Worm (Caenorhabditis elegans) whole organism, young adult: ENCODE results near the gene ani-3.

Experiments used
- B0336.3 ChIP-seq: fragments of 200-800 bp; sonication (Bioruptor generic); IDR thresholded peaks from 2 replicates; pipeline ENCODE4 v1.3.6; 2022; ENCODE audit warnings: missing genetic modification characterization, missing compliant biosample characterization
- D2030.7 ChIP-seq: fragments of 200-800 bp; sonication (Bioruptor generic); IDR thresholded peaks from 2 replicates; pipeline ENCODE4 v1.3.6; 2022; ENCODE audit warnings: missing genetic modification reagents, missing genetic modification characterization, missing compliant biosample characterization
- F22D6.2 ChIP-seq: sonication (generic microtip); optimal IDR thresholded peaks from 2 replicates; lab custom pipeline; 2016; ENCODE audit warnings: mild to moderate bottlenecking, missing genetic modification characterization, missing compliant biosample characterization
- F33H1.4 ChIP-seq: fragments of 200-800 bp; sonication (Bioruptor generic); IDR thresholded peaks from 2 replicates; pipeline ENCODE4 v1.3.6; 2022; ENCODE audit warnings: missing genetic modification reagents, missing genetic modification characterization, missing compliant biosample characterization
- F49E8.2 ChIP-seq: sonication (generic microtip); optimal IDR thresholded peaks from 3 replicates; lab custom pipeline; 2017; ENCODE audit warnings: missing genetic modification characterization, mild to moderate bottlenecking, missing compliant biosample characterization, antibody characterized with exemption, moderate library complexity; ENCODE audit not compliant: insufficient read depth
- K11D2.4 ChIP-seq: fragments of 200-800 bp; sonication (Bioruptor generic); IDR thresholded peaks from 2 replicates; pipeline ENCODE4 v1.3.6; 2022; ENCODE audit warnings: missing genetic modification reagents, missing genetic modification characterization, missing compliant biosample characterization
- T07F8.4 ChIP-seq: sonication (generic microtip); optimal IDR thresholded peaks from 2 replicates; lab custom pipeline; 2016; ENCODE audit warnings: mild to moderate bottlenecking, missing genetic modification characterization, moderate library complexity, missing compliant biosample characterization
- Y95B8A.8 ChIP-seq: fragments of 200-800 bp; sonication (Bioruptor generic); IDR thresholded peaks from 2 replicates; pipeline ENCODE4 v1.3.6; 2022; ENCODE audit warnings: missing genetic modification reagents, missing genetic modification characterization, missing compliant biosample characterization
- aptf-2 ChIP-seq: fragments of 200-800 bp; sonication (Bioruptor generic); conservative IDR thresholded peaks from 2 replicates; pipeline ENCODE4 v1.3.6; 2022; ENCODE audit warnings: missing genetic modification reagents, missing genetic modification characterization, missing compliant biosample characterization
- athp-1 ChIP-seq: sonication (generic microtip); optimal IDR thresholded peaks from 2 replicates; lab custom pipeline; 2017; ENCODE audit warnings: mild to moderate bottlenecking, missing genetic modification characterization, missing compliant biosample characterization
- cebp-1 ChIP-seq, 2 experiments: fragments of 200-800 bp in 1 of 2; sonication (Bioruptor generic) in 1 of 2; sonication (generic microtip) in 1 of 2; IDR thresholded peaks in 1 of 2; optimal IDR thresholded peaks in 1 of 2; 2 replicates each; pipeline versions ENCODE4 v1.3.6 to Lab custom; 2017 to 2022; ENCODE audit warnings: missing compliant biosample characterization in 2 of 2, missing genetic modification characterization in 2 of 2, mild to moderate bottlenecking in 1 of 2, missing genetic modification reagents in 1 of 2, moderate library complexity in 1 of 2
- cebp-2 ChIP-seq: fragments of 200-800 bp; sonication (Bioruptor generic); IDR thresholded peaks from 2 replicates; pipeline ENCODE4 v1.3.6; 2022; ENCODE audit warnings: missing genetic modification characterization, missing compliant biosample characterization
- ceh-100 ChIP-seq: fragments of 200-800 bp; sonication (Bioruptor generic); IDR thresholded peaks from 2 replicates; pipeline ENCODE4 v1.3.6; 2022; ENCODE audit warnings: missing genetic modification reagents, missing genetic modification characterization, missing compliant biosample characterization
- ceh-27 ChIP-seq: fragments of 200-800 bp; sonication (Bioruptor generic); optimal IDR thresholded peaks from 2 replicates; lab custom pipeline; 2018; ENCODE audit warnings: mild to moderate bottlenecking, missing genetic modification characterization, moderate library complexity, missing compliant biosample characterization
- ceh-91 ChIP-seq: fragments of 200-800 bp; sonication (Bioruptor generic); IDR thresholded peaks from 2 replicates; pipeline ENCODE4 v1.3.6; 2022; ENCODE audit warnings: missing genetic modification reagents, missing genetic modification characterization, missing compliant biosample characterization
- chd-7 ChIP-seq: sonication (generic microtip); optimal IDR thresholded peaks from 2 replicates; lab custom pipeline; 2016; ENCODE audit warnings: mild to moderate bottlenecking, missing genetic modification characterization, moderate library complexity, missing compliant biosample characterization
- dox-1 ChIP-seq: fragments of 200-800 bp; sonication (Bioruptor generic); IDR thresholded peaks from 2 replicates; pipeline ENCODE4 v1.3.6; 2022; ENCODE audit warnings: missing genetic modification reagents, missing genetic modification characterization, missing compliant biosample characterization
- dpl-1 ChIP-seq: fragments of 150-350 bp; optimal IDR thresholded peaks from 2 replicates; lab custom pipeline; 2014; ENCODE audit warnings: missing biosample characterization, missing genetic modification reagents, missing genetic modification characterization
- efl-1 ChIP-seq: fragments of 150-350 bp; optimal IDR thresholded peaks from 2 replicates; lab custom pipeline; 2014; ENCODE audit warnings: missing biosample characterization, missing genetic modification reagents, missing genetic modification characterization
- egl-18 ChIP-seq: fragments of 200-800 bp; sonication (Bioruptor generic); IDR thresholded peaks from 2 replicates; pipeline ENCODE4 v1.3.6; 2022; ENCODE audit warnings: missing genetic modification reagents, missing genetic modification characterization, missing compliant biosample characterization
- gei-17 ChIP-seq: fragments of 200-800 bp; sonication (Bioruptor generic); optimal IDR thresholded peaks from 2 replicates; lab custom pipeline; 2018; ENCODE audit warnings: mild to moderate bottlenecking, missing genetic modification characterization, missing compliant biosample characterization
- hmg-1.2 ChIP-seq: fragments of 200-800 bp; sonication (Bioruptor generic); IDR thresholded peaks from 2 replicates; pipeline ENCODE4 v1.3.6; 2022; ENCODE audit warnings: missing genetic modification reagents, missing genetic modification characterization, missing compliant biosample characterization
- hsf-1 ChIP-seq: fragments of 200-800 bp; sonication (Bioruptor generic); IDR thresholded peaks from 2 replicates; pipeline ENCODE4 v1.3.6; 2022; ENCODE audit warnings: missing genetic modification reagents, missing genetic modification characterization, missing compliant biosample characterization
- lin-35 ChIP-seq, 3 experiments: fragments of 150-350 bp in 2 of 3; sonication (generic microtip) in 1 of 3; optimal IDR thresholded peaks; 2 replicates each; lab custom pipeline; 2014 to 2018; ENCODE audit warnings: missing biosample characterization in 3 of 3, missing genetic modification characterization in 3 of 3, missing genetic modification reagents in 3 of 3
- lin-40 ChIP-seq: sonication (generic microtip); optimal IDR thresholded peaks from 2 replicates; lab custom pipeline; 2016; ENCODE audit warnings: missing genetic modification characterization, mild to moderate bottlenecking, missing compliant biosample characterization, missing genotype, missing genetic modification reagents
- lin-54 ChIP-seq: fragments of 200-800 bp; sonication (Bioruptor generic); optimal IDR thresholded peaks from 2 replicates; lab custom pipeline; 2018; ENCODE audit warnings: mild to moderate bottlenecking, missing genetic modification characterization, missing compliant biosample characterization
- lsl-1 ChIP-seq: fragments of 200-800 bp; sonication (Bioruptor generic); optimal IDR thresholded peaks from 2 replicates; lab custom pipeline; 2018; ENCODE audit warnings: mild to moderate bottlenecking, missing genetic modification characterization, moderate library complexity, missing compliant biosample characterization
- madf-10 ChIP-seq: sonication (generic microtip); optimal IDR thresholded peaks from 2 replicates; lab custom pipeline; 2016; ENCODE audit warnings: mild to moderate bottlenecking, missing genetic modification characterization, missing compliant biosample characterization
- madf-6 ChIP-seq: fragments of 200-800 bp; sonication (Bioruptor generic); IDR thresholded peaks from 2 replicates; pipeline ENCODE4 v1.3.6; 2022; ENCODE audit warnings: missing genetic modification reagents, missing genetic modification characterization, missing compliant biosample characterization
- madf-8 ChIP-seq: fragments of 200-800 bp; sonication (Bioruptor generic); conservative IDR thresholded peaks from 2 replicates; pipeline ENCODE4 v1.3.6; 2022; ENCODE audit warnings: missing genetic modification reagents, missing genetic modification characterization, missing compliant biosample characterization
- nfyb-1 ChIP-seq: fragments of 200-800 bp; sonication (Bioruptor generic); IDR thresholded peaks from 2 replicates; pipeline ENCODE4 v1.3.6; 2022; ENCODE audit warnings: missing genetic modification reagents, missing genetic modification characterization, missing compliant biosample characterization
- nhr-120 ChIP-seq: fragments of 200-800 bp; sonication (Bioruptor generic); IDR thresholded peaks from 2 replicates; pipeline ENCODE4 v1.3.6; 2022; ENCODE audit warnings: missing genetic modification characterization, missing compliant biosample characterization
- nhr-80 ChIP-seq: sonication (generic microtip); optimal IDR thresholded peaks from 2 replicates; lab custom pipeline; 2016; ENCODE audit warnings: missing genetic modification characterization, missing compliant biosample characterization
- repo-1 ChIP-seq: sonication (generic microtip); optimal IDR thresholded peaks from 2 replicates; lab custom pipeline; 2017; ENCODE audit warnings: mild to moderate bottlenecking, missing genetic modification characterization, missing compliant biosample characterization
- rpc-1 ChIP-seq, 2 experiments: fragments of 150-350 bp in 1 of 2; sonication (generic microtip) in 1 of 2; optimal IDR thresholded peaks; 2 replicates each; lab custom pipeline; 2014 to 2018; ENCODE audit warnings: missing biosample characterization in 1 of 2, missing genetic modification characterization in 1 of 2, missing genetic modification reagents in 1 of 2, missing genotype in 1 of 2
- snpc-1.3 ChIP-seq: sonication (generic microtip); optimal IDR thresholded peaks from 2 replicates; lab custom pipeline; 2017; ENCODE audit warnings: missing genetic modification characterization, mild to moderate bottlenecking, missing compliant biosample characterization, antibody characterized with exemption, moderate library complexity, missing genotype, missing genetic modification reagents; ENCODE audit not compliant: insufficient read depth
- snpc-3.4 ChIP-seq: sonication (generic microtip); optimal IDR thresholded peaks from 2 replicates; lab custom pipeline; 2017; ENCODE audit warnings: missing genetic modification characterization, mild to moderate bottlenecking, missing compliant biosample characterization, antibody characterized with exemption, moderate library complexity, missing genotype, missing genetic modification reagents
- xnd-1 ChIP-seq: sonication (generic microtip); optimal IDR thresholded peaks from 2 replicates; lab custom pipeline; 2016; ENCODE audit warnings: missing genotype, missing genetic modification reagents, missing genetic modification characterization, missing compliant biosample characterization
- zfh-2 ChIP-seq: fragments of 200-800 bp; sonication (Bioruptor generic); conservative IDR thresholded peaks from 2 replicates; pipeline ENCODE4 v1.3.6; 2022; ENCODE audit warnings: missing genetic modification reagents, missing genetic modification characterization, missing compliant biosample characterization
- ztf-18 ChIP-seq: sonication (generic microtip); optimal IDR thresholded peaks from 2 replicates; lab custom pipeline; 2016; ENCODE audit warnings: missing genotype, mild to moderate bottlenecking, missing genetic modification characterization, missing compliant biosample characterization
- ztf-25 ChIP-seq: fragments of 200-800 bp; sonication (Bioruptor generic); IDR thresholded peaks from 2 replicates; pipeline ENCODE4 v1.3.6; 2022; ENCODE audit warnings: missing genetic modification reagents, missing genetic modification characterization, missing compliant biosample characterization
- ztf-26 ChIP-seq: sonication (generic microtip); optimal IDR thresholded peaks from 2 replicates; lab custom pipeline; 2017; ENCODE audit warnings: missing genetic modification characterization, missing compliant biosample characterization
- ztf-3 ChIP-seq: fragments of 200-800 bp; sonication (Bioruptor generic); optimal IDR thresholded peaks from 2 replicates; lab custom pipeline; 2018; ENCODE audit warnings: mild to moderate bottlenecking, missing genetic modification characterization, missing compliant biosample characterization

Gene ani-3

DNA sequence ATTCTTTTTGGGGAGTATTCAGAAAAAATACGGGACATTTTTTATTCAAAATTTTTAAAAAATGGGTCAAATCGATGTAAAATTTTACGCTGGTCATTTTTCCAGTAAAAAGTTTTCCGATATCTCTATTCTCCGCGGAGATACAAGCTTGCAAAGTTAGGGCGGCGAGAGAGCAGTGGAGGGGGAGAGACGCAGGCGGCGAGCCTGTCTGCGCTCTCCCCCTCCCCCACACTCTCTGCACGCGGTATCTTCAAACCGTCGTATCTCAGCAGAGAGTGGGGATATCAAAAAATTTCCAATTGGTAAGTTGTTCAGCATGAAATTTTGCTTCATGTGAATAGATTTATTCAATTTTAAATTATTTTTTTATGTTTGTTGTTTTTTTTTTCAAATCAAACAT, 25.7 kb upstream of the ani-3 start:
- TF ChIP-seq hmg-1.2 (GFP tag; lab: Robert Waterston, UW), result peak; percentile 82
- TF ChIP-seq zfh-2 (GFP tag; lab: Robert Waterston, UW), result peak; percentile 58; the same call in 1 of the 2 replicates
- TF ChIP-seq ztf-26 (tag; lab: Kevin White, UChicago), result no peak
- no peak for TF ChIP-seq ztf-18 (tag; lab: Kevin White, UChicago)
- TF ChIP-seq, all 124 proteins: peak for 2

DNA sequence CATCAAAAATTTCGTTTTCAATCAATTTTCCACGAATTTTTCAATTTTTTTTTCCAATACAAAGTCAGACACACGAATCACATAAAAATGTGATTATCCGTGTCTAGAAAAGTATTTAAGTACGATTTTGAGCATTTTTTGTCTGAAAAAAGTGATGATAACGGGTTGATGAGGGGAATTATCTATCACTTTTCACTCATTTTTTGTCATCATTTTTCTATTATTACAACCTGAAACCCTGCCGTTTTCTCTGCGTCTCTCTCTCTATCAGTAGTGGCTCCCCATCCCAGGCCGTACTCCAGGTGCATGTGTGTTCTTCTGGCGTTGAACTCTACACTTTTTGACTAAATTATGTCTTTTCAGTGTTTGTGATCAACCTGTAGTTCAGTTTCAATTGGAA, 25.2 kb upstream of the ani-3 start:
- TF ChIP-seq nhr-80 (tag; lab: Kevin White, UChicago) (peak; percentile 86), lin-35 (GFP tag; optimal IDR thresholded peaks at IDR 0.05; lab: Kevin White, UChicago) (no peak), cebp-1 (GFP tag; IDR thresholded peaks at IDR 0.05; lab: Robert Waterston, UW) (no peak), cebp-1 (tag; optimal IDR thresholded peaks at IDR 0.05; lab: Kevin White, UChicago) (peak; percentile 83), gei-17 (GFP tag; lab: Kevin White, UChicago) (no peak), repo-1 (tag; lab: Kevin White, UChicago) (no peak), egl-18 (no peak)

DNA sequence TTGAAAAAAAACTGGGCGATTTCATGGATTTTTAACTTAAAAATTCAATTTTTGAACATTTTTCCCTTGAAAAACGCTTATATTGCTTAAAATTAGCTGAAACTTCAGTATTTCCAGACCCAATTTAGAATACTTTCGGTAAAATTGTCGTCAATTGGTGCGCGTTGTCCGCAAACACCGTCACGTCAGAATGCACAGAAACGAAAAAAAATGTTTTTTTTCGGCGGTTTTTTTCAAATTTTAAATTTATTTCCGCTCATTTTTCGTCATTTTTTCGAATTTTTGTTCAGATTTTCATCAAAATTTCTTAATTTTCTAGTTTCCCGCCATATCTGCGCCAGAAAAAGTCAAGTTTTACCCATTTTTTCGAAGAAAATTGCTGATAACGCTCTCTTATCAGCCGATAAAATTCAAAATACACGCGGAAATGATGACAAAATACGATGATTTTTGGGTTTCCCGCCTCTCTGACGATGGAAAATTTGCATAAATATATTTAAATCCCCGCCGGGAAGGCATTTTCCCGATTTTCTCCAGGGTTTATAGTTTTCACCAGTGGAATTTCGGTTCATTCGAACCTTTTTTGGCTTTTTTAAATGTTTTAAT, 24.1 kb upstream of the ani-3 start:
- TF ChIP-seq F22D6.2 (tag; lab: Kevin White, UChicago) (no peak), repo-1 (tag; lab: Kevin White, UChicago) (no peak), cebp-2 (GFP tag; lab: Robert Waterston, UW) (no peak), ztf-25 (GFP tag; lab: Robert Waterston, UW) (no peak), Y95B8A.8 (no peak), aptf-2 (GFP tag; lab: Robert Waterston, UW) (no peak), D2030.7 (GFP tag; lab: Robert Waterston, UW) (peak; percentile 64), dpl-1 (GFP tag; lab: Kevin White, UChicago) (peak; percentile 63), madf-6 (GFP tag; lab: Robert Waterston, UW) (peak; percentile 90), lsl-1 (GFP tag; lab: Kevin White, UChicago) (peak; percentile 56), nhr-120 (GFP tag; lab: Robert Waterston, UW) (no peak), snpc-1.3 (peak; percentile 21), ceh-27 (GFP tag; lab: Kevin White, UChicago) (no peak), F49E8.2 (peak; percentile 12), ztf-3 (GFP tag; lab: Kevin White, UChicago) (no peak), hsf-1 (GFP tag; lab: Robert Waterston, UW) (no peak), B0336.3 (no peak), dox-1 (GFP tag; lab: Robert Waterston, UW) (peak; percentile 35; the same call in 1 of the 2 replicates), F33H1.4 (GFP tag; lab: Robert Waterston, UW) (peak; percentile 29; the same call in 1 of the 2 replicates), rpc-1 (optimal IDR thresholded peaks at IDR 0.05; lab: Kevin White, UChicago) (no peak), rpc-1 (tag; optimal IDR thresholded peaks at IDR 0.05; lab: Kevin White, UChicago) (no peak), athp-1 (no peak), hmg-1.2 (GFP tag; lab: Robert Waterston, UW) (0 out of 2 replicates have a peak, but pooled peaks have one; percentile 9), nfyb-1 (GFP tag; lab: Robert Waterston, UW) (no peak), madf-10 (tag; lab: Kevin White, UChicago) (no peak), ceh-91 (GFP tag; lab: Robert Waterston, UW) (peak; percentile 55; the same call in 1 of the 2 replicates), madf-8 (GFP tag; lab: Robert Waterston, UW) (peak; percentile 82), snpc-3.4 (peak; percentile 13), efl-1 (peak; percentile 84), T07F8.4 (tag; lab: Kevin White, UChicago) (no peak), K11D2.4 (no peak), ceh-100 (no peak), chd-7 (tag; lab: Kevin White, UChicago) (no peak), lin-40 (tag; lab: Kevin White, UChicago) (no peak), xnd-1 (peak; percentile 64), lin-54 (GFP tag; lab: Kevin White, UChicago) (peak; percentile 66)
